Fruit fly (Drosophila melanogaster) whole organism, wandering third instar larva: ENCODE results near the gene Nelf-A.

ENCODE experiments used
- Abd-B ChIP-seq: fragments of >200 bp; optimal IDR thresholded peaks from 2 replicates; lab custom pipeline; 2017; ENCODE audit warnings: missing biosample characterization, missing genetic modification characterization
- Dif ChIP-seq: fragments of 200-275, 200-300 bp; sonication (Bioruptor generic); optimal IDR thresholded peaks from 2 replicates; lab custom pipeline; 2018; ENCODE audit warnings: missing biosample characterization, missing genetic modification characterization; ENCODE audit not compliant: partially characterized antibody
- GATAd ChIP-seq: sonication (Bioruptor generic); optimal IDR thresholded peaks from 2 replicates; lab custom pipeline; 2016; ENCODE audit warnings: missing biosample characterization, missing genetic modification characterization
- HLH106 ChIP-seq: fragments of 200-800 bp; optimal IDR thresholded peaks from 3 replicates; lab custom pipeline; 2019; ENCODE audit warnings: missing biosample characterization, mild to moderate bottlenecking, missing genetic modification characterization, moderate library complexity
- Hnf4 ChIP-seq: fragments of 200-800 bp; sonication (Bioruptor generic); optimal IDR thresholded peaks from 2 replicates; lab custom pipeline; 2016; ENCODE audit warnings: missing biosample characterization, mild to moderate bottlenecking, missing genetic modification characterization
- Hr83 ChIP-seq: fragments of 200-300 bp; sonication (Bioruptor generic); optimal IDR thresholded peaks from 2 replicates; lab custom pipeline; 2016; ENCODE audit warnings: missing biosample characterization, mild to moderate bottlenecking, missing genetic modification characterization, moderate library complexity; ENCODE audit not compliant: poor library complexity, severe bottlenecking
- Jra ChIP-seq: sonication (Bioruptor generic); optimal IDR thresholded peaks from 2 replicates; lab custom pipeline; 2016; ENCODE audit warnings: missing biosample characterization, missing genetic modification characterization
- Mio ChIP-seq: sonication (Bioruptor generic); optimal IDR thresholded peaks from 2 replicates; lab custom pipeline; 2016; ENCODE audit warnings: missing biosample characterization, missing genetic modification characterization
- Myc ChIP-seq: fragments of >200 bp; optimal IDR thresholded peaks from 2 replicates; lab custom pipeline; 2017
- OdsH ChIP-seq: fragments of 200-800 bp; sonication (Bioruptor generic); optimal IDR thresholded peaks from 2 replicates; lab custom pipeline; 2016; ENCODE audit warnings: missing biosample characterization, mild to moderate bottlenecking, missing genetic modification characterization
- Rel ChIP-seq, 2 experiments: fragments of 200-800 bp; sonication (Bioruptor generic) in 1 of 2; optimal IDR thresholded peaks; 2 replicates in 1 of 2; 3 replicates in 1 of 2; lab custom pipeline; 2016 to 2019; ENCODE audit warnings: mild to moderate bottlenecking in 2 of 2, missing biosample characterization in 2 of 2, missing genetic modification characterization in 2 of 2, moderate library complexity in 1 of 2
- Sp1 ChIP-seq: fragments of 200-800 bp; sonication (Bioruptor generic); optimal IDR thresholded peaks from 3 replicates; lab custom pipeline; 2019; ENCODE audit warnings: missing biosample characterization, mild to moderate bottlenecking, missing genetic modification characterization, moderate library complexity
- br ChIP-seq: fragments of 200-800 bp; sonication (Bioruptor generic); optimal IDR thresholded peaks from 2 replicates; lab custom pipeline; 2016; ENCODE audit warnings: missing biosample characterization, missing genetic modification characterization
- brk ChIP-seq: fragments of 200-800 bp; sonication (Bioruptor generic); optimal IDR thresholded peaks from 2 replicates; lab custom pipeline; 2016; ENCODE audit warnings: missing biosample characterization, mild to moderate bottlenecking, missing genetic modification characterization
- dmrt93B ChIP-seq: fragments of 200-800 bp; sonication (Bioruptor generic); optimal IDR thresholded peaks from 2 replicates; lab custom pipeline; 2018; ENCODE audit warnings: missing biosample characterization, mild to moderate bottlenecking, missing genetic modification characterization
- dsf ChIP-seq: sonication (Bioruptor generic); optimal IDR thresholded peaks from 2 replicates; lab custom pipeline; 2016; ENCODE audit warnings: missing biosample characterization, missing genetic modification characterization, borderline replicate concordance
- foxo ChIP-seq, 2 experiments: fragments of 200-800 bp; sonication (Bioruptor generic); optimal IDR thresholded peaks; 2 replicates in 1 of 2; 3 replicates in 1 of 2; lab custom pipeline; 2016 to 2017; ENCODE audit warnings: missing biosample characterization in 2 of 2, missing genetic modification characterization in 2 of 2
- fru ChIP-seq: fragments of 200-800 bp; sonication (Bioruptor generic); optimal IDR thresholded peaks from 3 replicates; lab custom pipeline; 2016; ENCODE audit warnings: missing biosample characterization, mild to moderate bottlenecking, missing genetic modification characterization
- h ChIP-seq: fragments of 200-800 bp; sonication (Bioruptor generic); optimal IDR thresholded peaks from 3 replicates; lab custom pipeline; 2016; ENCODE audit warnings: missing biosample characterization, mild to moderate bottlenecking, missing genetic modification characterization
- jim ChIP-seq: fragments of 175-275, 200-325 bp; sonication (Bioruptor generic); optimal IDR thresholded peaks from 2 replicates; lab custom pipeline; 2016; ENCODE audit warnings: missing biosample characterization, mild to moderate bottlenecking, missing genetic modification characterization
- lola ChIP-seq: fragments of >200 bp; optimal IDR thresholded peaks from 2 replicates; lab custom pipeline; 2017; ENCODE audit warnings: missing biosample characterization, missing genetic modification characterization
- psq ChIP-seq: fragments of 200-800 bp; sonication (Bioruptor generic); optimal IDR thresholded peaks from 3 replicates; lab custom pipeline; 2017; ENCODE audit warnings: missing biosample characterization, mild to moderate bottlenecking, missing genetic modification characterization, moderate library complexity
- rgr ChIP-seq: fragments of 200-800 bp; sonication (Bioruptor generic); optimal IDR thresholded peaks from 3 replicates; lab custom pipeline; 2016; ENCODE audit warnings: missing biosample characterization, mild to moderate bottlenecking, missing genetic modification characterization
- sage ChIP-seq: fragments of 200-800 bp; sonication (Bioruptor generic); optimal IDR thresholded peaks from 2 replicates; lab custom pipeline; 2016; ENCODE audit warnings: missing biosample characterization, mild to moderate bottlenecking, missing genetic modification characterization
- sv ChIP-seq: fragments of 200-800 bp; sonication (Bioruptor generic); optimal IDR thresholded peaks from 3 replicates; lab custom pipeline; 2016; ENCODE audit warnings: missing biosample characterization, missing genetic modification characterization

Nelf-A gene

DNA sequence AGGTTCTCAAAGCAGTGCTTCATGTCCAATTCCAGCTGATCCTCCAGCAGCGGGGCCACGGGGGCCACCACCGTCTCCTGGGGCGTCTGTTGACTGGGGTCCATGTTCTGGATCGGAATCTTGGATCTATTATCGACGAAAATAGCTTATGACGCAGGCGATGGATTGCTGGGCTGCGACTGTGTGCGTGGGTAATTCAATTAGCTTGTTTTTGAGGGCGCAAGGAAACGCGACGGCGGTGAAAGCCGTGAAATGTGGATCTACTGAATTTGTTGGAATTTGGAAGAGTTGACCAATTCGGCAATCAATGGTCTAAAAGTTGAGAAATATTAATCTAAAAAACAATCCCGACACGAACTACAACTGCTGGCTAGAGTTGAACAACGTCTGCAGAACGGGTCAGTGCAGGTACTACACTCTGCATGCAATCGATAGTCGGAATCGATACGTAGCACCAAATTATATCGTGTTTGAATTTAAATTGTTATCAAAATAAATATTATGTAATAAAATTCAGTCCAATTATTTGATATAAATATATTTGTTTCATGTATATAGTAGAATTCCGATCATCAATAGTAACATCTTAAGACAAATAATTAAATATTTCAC lies 50.0 kb downstream of the Nelf-A start, which contains the start of gene CG3308:
Gene CG3308, minus strand, starts transcription at position 391 of the 612 bp plus-strand sequence.
- TF ChIP-seq Sp1 (GFP tag; lab: Kevin White, UChicago) (peak; percentile 22), OdsH (GFP tag; lab: Kevin White, UChicago) (peak; percentile 33), foxo (GFP tag; optimal IDR thresholded peaks at IDR 0.05; lab: Kevin White, UChicago) (peak in 1 of 2 experiments; percentile 65), psq (GFP tag; lab: Kevin White, UChicago) (peak; percentile 18), dsf (GFP tag; lab: Kevin White, UChicago) (no peak), Myc (no peak), Abd-B (GFP tag; lab: Kevin White, UChicago) (no peak), HLH106 (tag; lab: Kevin White, UChicago) (peak; percentile 35), sv (peak; percentile 8), GATAd (GFP tag; lab: Kevin White, UChicago) (peak; percentile 59), Hr83 (GFP tag; lab: Kevin White, UChicago) (peak; percentile 85), Jra (GFP tag; lab: Kevin White, UChicago) (peak; percentile 43), Mio (GFP tag; lab: Kevin White, UChicago) (no peak), rgr (GFP tag; lab: Kevin White, UChicago) (peak; percentile 57), lola (GFP tag; lab: Kevin White, UChicago) (no peak), sage (GFP tag; lab: Kevin White, UChicago) (peak; percentile 3), jim (GFP tag; lab: Kevin White, UChicago) (no peak), Dif (no peak), fru (GFP tag; lab: Kevin White, UChicago) (peak; percentile 51), Hnf4 (peak; percentile 75), brk (GFP tag; lab: Kevin White, UChicago) (no peak), br (GFP tag; lab: Kevin White, UChicago) (peak; percentile 5), Rel (GFP tag; optimal IDR thresholded peaks at IDR 0.05; lab: Kevin White, UChicago) (no peak), Rel (tag; optimal IDR thresholded peaks at IDR 0.05; lab: Kevin White, UChicago) (peak; percentile 51), h (GFP tag; lab: Kevin White, UChicago) (peak; percentile 61)

DNA sequence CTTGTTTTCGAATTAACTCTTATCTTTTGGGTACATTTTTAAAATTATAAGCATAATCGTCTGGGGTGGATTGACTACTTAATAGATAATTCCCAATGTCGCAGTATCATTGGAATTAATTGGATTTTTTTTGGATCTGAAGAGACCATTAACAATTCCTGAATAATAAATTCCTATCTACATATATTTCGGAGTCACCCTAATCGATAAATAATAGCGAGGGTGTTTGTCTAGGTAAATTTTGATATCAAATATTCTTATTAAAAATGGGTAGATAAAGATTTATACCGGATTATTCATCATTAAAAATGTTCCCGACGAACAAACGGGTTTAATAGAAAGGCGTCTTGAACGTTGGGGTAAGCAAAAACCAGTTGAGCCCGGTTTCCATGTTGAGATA lies 51.4 kb downstream of the Nelf-A start:
- TF ChIP-seq sv = no peak
- no peak for TF ChIP-seq dmrt93B (GFP tag; lab: Kevin White, UChicago)
- TF ChIP-seq h (GFP tag; lab: Kevin White, UChicago) = no peak
- no peak for TF ChIP-seq sage (GFP tag; lab: Kevin White, UChicago)
- no peak for TF ChIP-seq Rel (GFP tag; optimal IDR thresholded peaks at IDR 0.05; lab: Kevin White, UChicago)
- no peak for TF ChIP-seq Rel (tag; optimal IDR thresholded peaks at IDR 0.05; lab: Kevin White, UChicago)
- TF ChIP-seq, all 38 proteins: peak for 0

DNA sequence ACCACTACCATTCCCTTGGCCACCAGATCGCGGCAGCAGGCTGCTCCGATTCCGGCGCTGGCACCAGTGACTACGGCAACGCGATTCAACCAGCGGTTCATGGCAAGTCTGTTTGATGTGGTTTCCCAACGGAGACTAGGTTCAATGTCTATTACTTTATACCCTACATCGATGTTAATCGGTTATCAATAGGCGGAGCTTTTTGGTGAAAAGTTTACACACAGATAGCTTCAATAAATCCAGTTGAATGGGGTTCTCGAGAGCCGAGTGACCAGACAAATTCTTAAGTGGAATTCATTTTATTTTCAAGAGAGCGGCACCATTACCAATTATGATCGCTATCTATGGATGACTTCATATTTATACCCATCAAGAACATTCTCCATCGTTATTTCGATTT lies 52.6 kb downstream of the Nelf-A start, which contains the start of gene CG3301:
Gene CG3301, minus strand, starts transcription at position 139 of the 400 bp plus-strand sequence.
- no peak for TF ChIP-seq HLH106 (tag; lab: Kevin White, UChicago)
- TF ChIP-seq fru (GFP tag; lab: Kevin White, UChicago) = peak; percentile 82
- TF ChIP-seq Sp1 (GFP tag; lab: Kevin White, UChicago) = no peak
- TF ChIP-seq dsf (GFP tag; lab: Kevin White, UChicago) = no peak
- TF ChIP-seq Hnf4 = peak; percentile 36
- TF ChIP-seq Rel (GFP tag; optimal IDR thresholded peaks at IDR 0.05; lab: Kevin White, UChicago) = no peak
- peak; percentile 94 for TF ChIP-seq Rel (tag; optimal IDR thresholded peaks at IDR 0.05; lab: Kevin White, UChicago)
- TF ChIP-seq, all 38 proteins: peak for 3
